Worm (Caenorhabditis elegans): ENCODE results near the gene ZK632.14.
A peak's percentile ranks its signal among the peaks of the same experiment; 100 is the strongest.

ZK632.14 gene

ce11 chrIII:9793592-9794417, 19.4 kb upstream of the ZK632.14 start, which contains the start of the genes R10E11.9 and mcm-6 (continued):
- TF ChIP-seq sdz-12 (GFP tag; optimal IDR thresholded peaks at IDR 0.05) (no peak), lim-7 (GFP tag; IDR thresholded peaks at IDR 0.05) (no peak), R02D3.7 (tag; optimal IDR thresholded peaks at IDR 0.05) (no peak), nhr-42 (GFP tag; IDR thresholded peaks at IDR 0.05) (no peak), F26F4.8 (GFP tag; conservative IDR thresholded peaks at IDR 0.05) (no peak)

ce11 chrIII:9796448-9796847, 16.8 kb upstream of the ZK632.14 start, which contains the start of gene srxa-10:
Gene srxa-10, minus strand, starts transcription at chrIII:9796548.
- no peak for TF ChIP-seq lin-39 (tag; optimal IDR thresholded peaks at IDR 0.05)
- TF ChIP-seq mdl-1 (tag; optimal IDR thresholded peaks at IDR 0.05), result no peak
- TF ChIP-seq egl-43 (GFP tag; IDR thresholded peaks at IDR 0.05), result no peak
- TF ChIP-seq pqm-1 (tag; optimal IDR thresholded peaks at IDR 0.05), result no peak
- no peak for TF ChIP-seq spr-1 (tag; optimal IDR thresholded peaks at IDR 0.05)
- TF ChIP-seq F44E2.7 (GFP tag; IDR thresholded peaks at IDR 0.05), result no peak
- TF ChIP-seq mes-2 (tag; optimal IDR thresholded peaks at IDR 0.05; ENCODE audit: poor library complexity, severe bottlenecking), result no peak
- TF ChIP-seq nhr-77 (tag; optimal IDR thresholded peaks at IDR 0.05), result no peak
- TF ChIP-seq lin-1 (GFP tag; IDR thresholded peaks at IDR 0.05), result no peak
- TF ChIP-seq nhr-111 (GFP tag; optimal IDR thresholded peaks at IDR 0.05), result no peak
- TF ChIP-seq unc-39 (tag; optimal IDR thresholded peaks at IDR 0.05), result no peak
- no peak for TF ChIP-seq R02D3.7 (tag; optimal IDR thresholded peaks at IDR 0.05)

- TF ChIP-seq rbr-2 (tag; optimal IDR thresholded peaks at IDR 0.05), result no peak
- peak in 1 of 2 experiments; percentile 56 for TF ChIP-seq lsy-2 (tag; optimal IDR thresholded peaks at IDR 0.05)
- no peak for TF ChIP-seq lim-7 (GFP tag; IDR thresholded peaks at IDR 0.05)
- TF ChIP-seq lin-38 (GFP tag; IDR thresholded peaks at IDR 0.05), result peak; percentile 26
- TF ChIP-seq hmg-1.1 (GFP tag; IDR thresholded peaks at IDR 0.05), result 0 out of 2 replicates have a peak, but pooled peaks have one; percentile 8
- no peak for TF ChIP-seq mep-1 (tag; optimal IDR thresholded peaks at IDR 0.05)
- no peak for TF ChIP-seq ceh-20 (GFP tag; IDR thresholded peaks at IDR 0.05)
- no peak for TF ChIP-seq ceh-28 (tag; optimal IDR thresholded peaks at IDR 0.05)
- no peak for TF ChIP-seq zip-2 (tag; optimal IDR thresholded peaks at IDR 0.05)
- TF ChIP-seq daf-16 (GFP tag; optimal IDR thresholded peaks at IDR 0.05), result no peak
- TF ChIP-seq daf-16 (tag; optimal IDR thresholded peaks at IDR 0.05), result peak; percentile 10
- no peak for TF ChIP-seq ces-1 (GFP tag; optimal IDR thresholded peaks at IDR 0.05)
- TF ChIP-seq mes-2 (tag; optimal IDR thresholded peaks at IDR 0.05; ENCODE audit: poor library complexity, severe bottlenecking), result peak; percentile 89
- TF ChIP-seq F37D6.2 (tag; optimal IDR thresholded peaks at IDR 0.05), result no peak
- TF ChIP-seq unc-62 (GFP tag; optimal IDR thresholded peaks at IDR 0.05 in 1 of 2), result no peak
- no peak for TF ChIP-seq unc-62 (tag; optimal IDR thresholded peaks at IDR 0.05)
- TF ChIP-seq spr-1 (tag; optimal IDR thresholded peaks at IDR 0.05), result no peak
- no peak for TF ChIP-seq nhr-10 (tag; optimal IDR thresholded peaks at IDR 0.05)
- TF ChIP-seq nhr-42 (GFP tag; IDR thresholded peaks at IDR 0.05), result no peak
- TF ChIP-seq mxl-3 (GFP tag; optimal IDR thresholded peaks at IDR 0.05), result no peak
- TF ChIP-seq aha-1 (tag), result peak; percentile 68
These were observed 14.6 kb upstream of the ZK632.14 start, which contains the start of gene ZK632.2 for ce11 chrIII:9798478-9799157. Gene ZK632.2, plus strand, starts transcription at chrIII:9799107.

ce11 chrIII:9802045-9802444, 11.2 kb upstream of the ZK632.14 start:
- TF ChIP-seq ces-1 (GFP tag; optimal IDR thresholded peaks at IDR 0.05), result no peak
- TF ChIP-seq ceh-20 (GFP tag; IDR thresholded peaks at IDR 0.05), result no peak
- no peak for TF ChIP-seq rbr-2 (tag; optimal IDR thresholded peaks at IDR 0.05)
- no peak for TF ChIP-seq daf-12 (tag; optimal IDR thresholded peaks at IDR 0.05)
- TF ChIP-seq F49E8.2 (tag; optimal IDR thresholded peaks at IDR 0.05; ENCODE audit: borderline replicate concordance), result no peak
- TF ChIP-seq lin-13 (GFP tag; optimal IDR thresholded peaks at IDR 0.05), result no peak
- TF ChIP-seq lir-3 (tag; optimal IDR thresholded peaks at IDR 0.05), result no peak
- TF ChIP-seq dpl-1 (GFP tag; optimal IDR thresholded peaks at IDR 0.05), result no peak
- no peak for TF ChIP-seq fos-1 (tag; optimal IDR thresholded peaks at IDR 0.05)
- no peak for TF ChIP-seq hlh-30 (tag; optimal IDR thresholded peaks at IDR 0.05; ENCODE audit: insufficient read depth)
- TF ChIP-seq zfp-2 (tag; optimal IDR thresholded peaks at IDR 0.05), result no peak
- TF ChIP-seq zfp-3 (GFP tag; conservative IDR thresholded peaks at IDR 0.05), result no peak
- no peak for TF ChIP-seq tra-1 (GFP tag; IDR thresholded peaks at IDR 0.05)
- TF ChIP-seq egl-43 (GFP tag; IDR thresholded peaks at IDR 0.05), result no peak
- no peak for TF ChIP-seq hmg-1.1 (GFP tag; IDR thresholded peaks at IDR 0.05)
- no peak for TF ChIP-seq F44E2.7 (GFP tag; IDR thresholded peaks at IDR 0.05)
- TF ChIP-seq aly-2 (tag; optimal IDR thresholded peaks at IDR 0.05), result no peak
- no peak for TF ChIP-seq mes-2 (tag; optimal IDR thresholded peaks at IDR 0.05; ENCODE audit: poor library complexity, severe bottlenecking)

Data from whole organism, L4 larva.